Worm (Caenorhabditis elegans) whole organism, L1 larva: ENCODE results near the gene gst-39.

Experiments
- nhr-237 ChIP-seq: fragments of 150-350 bp; optimal IDR thresholded peaks from 2 replicates; lab custom pipeline; 2014; ENCODE audit warnings: missing biosample characterization, missing genetic modification characterization
- nhr-28 ChIP-seq: fragments of 150-350 bp; optimal IDR thresholded peaks from 2 replicates; lab custom pipeline; 2014; ENCODE audit warnings: missing biosample characterization, missing genetic modification characterization

DNA sequence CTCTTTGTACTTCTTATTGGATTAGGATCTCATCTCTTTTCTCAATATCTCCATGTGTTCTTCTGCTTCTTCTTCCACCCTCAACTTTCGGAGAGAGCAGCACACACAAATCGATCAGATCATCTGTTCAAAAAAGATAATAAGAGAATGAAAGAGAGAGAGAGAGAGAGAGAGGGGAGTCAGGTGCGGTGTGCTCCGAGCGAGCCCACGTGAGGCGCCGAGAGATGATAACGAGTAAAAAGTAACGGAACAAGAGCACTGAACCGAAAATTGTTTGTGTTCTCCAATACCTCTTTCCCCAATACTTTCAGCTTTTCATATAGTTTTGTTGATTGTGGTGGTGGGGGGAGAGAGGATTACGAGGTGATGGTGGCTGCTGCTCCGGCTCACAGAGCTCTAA, 22.2 kb upstream of the gst-39 start:
- no peak for TF ChIP-seq nhr-237 (tag; lab: Kevin White, UChicago)
- TF ChIP-seq nhr-28 (tag; lab: Kevin White, UChicago): no peak
